Worm (Caenorhabditis elegans): ENCODE data around the gene T23F2.2.

The T23F2.2 gene

DNA sequence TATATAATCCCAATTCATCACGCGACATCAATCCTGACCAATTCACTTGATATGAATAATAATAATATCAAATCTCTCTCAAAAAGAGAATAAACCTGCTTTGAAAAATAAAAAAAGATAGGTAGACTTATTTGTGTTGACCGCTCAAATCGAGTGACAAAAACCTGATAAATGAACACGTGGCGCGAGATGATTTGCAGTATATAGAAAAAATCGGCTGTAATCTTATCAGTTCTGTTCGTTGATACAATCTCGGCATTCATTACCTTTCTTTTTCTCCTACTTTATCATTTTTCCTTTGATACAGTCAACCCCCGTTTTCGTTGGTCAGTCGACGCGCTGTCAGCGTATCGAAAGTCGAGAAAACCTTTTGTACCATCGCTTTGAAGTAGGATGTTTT is 37.7 kb downstream of the T23F2.2 start:
- TF ChIP-seq ceh-45 (GFP tag; IDR thresholded peaks at IDR 0.05) = no peak
- peak; percentile 49 for TF ChIP-seq elt-2 (tag; optimal IDR thresholded peaks at IDR 0.05)

ce11 chrX:5466149-5466548 is 38.9 kb downstream of the T23F2.2 start:
- TF ChIP-seq npax-4 (tag; optimal IDR thresholded peaks at IDR 0.05) (no peak), tbx-2 (tag; optimal IDR thresholded peaks at IDR 0.05) (no peak), unc-3 (GFP tag; conservative IDR thresholded peaks at IDR 0.05) (no peak), unc-3 (tag; optimal IDR thresholded peaks at IDR 0.05) (no peak), unc-42 (tag; optimal IDR thresholded peaks at IDR 0.05) (no peak), pax-1 (tag; optimal IDR thresholded peaks at IDR 0.05) (no peak), ceh-18 (tag; optimal IDR thresholded peaks at IDR 0.05) (no peak), fkh-6 (tag; optimal IDR thresholded peaks at IDR 0.05) (no peak), lin-11 (tag; optimal IDR thresholded peaks at IDR 0.05) (no peak), unc-86 (tag; optimal IDR thresholded peaks at IDR 0.05) (no peak), sox-2 (GFP tag; IDR thresholded peaks at IDR 0.05) (no peak), hlh-30 (tag; optimal IDR thresholded peaks at IDR 0.05; ENCODE audit: insufficient read depth) (no peak)

ce11 chrX:5465631-5466030 is 39.4 kb downstream of the T23F2.2 start:
- no peak for TF ChIP-seq ceh-48 (tag; optimal IDR thresholded peaks at IDR 0.05)
- TF ChIP-seq ceh-9 (tag; optimal IDR thresholded peaks at IDR 0.05) = no peak
- TF ChIP-seq elt-2 (tag; optimal IDR thresholded peaks at IDR 0.05) = peak; percentile 71

- no peak for TF ChIP-seq ceh-48 (tag; optimal IDR thresholded peaks at IDR 0.05)
Measured at ce11 chrX:5460930-5461329, 44.1 kb downstream of the T23F2.2 start, which contains the start of gene ddr-1. Gene ddr-1, plus strand, starts transcription at chrX:5461230.

DNA sequence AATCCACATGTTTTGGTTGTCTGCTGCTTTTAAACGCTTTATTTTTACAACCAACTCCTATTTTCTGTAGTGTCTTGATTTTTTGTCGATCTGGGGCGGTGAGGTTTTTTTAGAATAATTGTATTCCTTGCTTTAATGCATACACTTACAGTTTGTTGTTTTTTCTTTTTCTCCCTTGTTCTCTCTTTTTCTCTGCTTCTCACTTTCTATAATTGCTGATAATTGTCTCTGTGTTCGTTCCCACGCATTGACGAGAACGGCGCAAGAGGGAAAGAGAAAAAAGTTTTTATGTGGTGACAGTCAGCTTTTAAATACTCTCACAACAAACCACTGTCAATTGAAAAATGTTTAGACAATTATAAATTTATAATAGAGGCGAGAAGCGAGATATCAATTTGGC is 46.3 kb downstream of the T23F2.2 start:
- TF ChIP-seq pha-2 (tag; optimal IDR thresholded peaks at IDR 0.05) (no peak), zip-5 (tag; optimal IDR thresholded peaks at IDR 0.05) (no peak), pros-1 (tag; optimal IDR thresholded peaks at IDR 0.05) (no peak), ref-2 (tag; optimal IDR thresholded peaks at IDR 0.05) (no peak), fax-1 (tag; optimal IDR thresholded peaks at IDR 0.05) (no peak), rnt-1 (tag; optimal IDR thresholded peaks at IDR 0.05) (no peak), npax-4 (tag; optimal IDR thresholded peaks at IDR 0.05) (no peak), ceh-19 (GFP tag; optimal IDR thresholded peaks at IDR 0.05) (no peak), C08G9.2 (tag; optimal IDR thresholded peaks at IDR 0.05) (no peak)

ce11 chrX:5458043-5458442 is 47.0 kb downstream of the T23F2.2 start:
- TF ChIP-seq hlh-13 (GFP tag; optimal IDR thresholded peaks at IDR 0.05) = no peak
- TF ChIP-seq ttx-3 (tag; optimal IDR thresholded peaks at IDR 0.05) = no peak
- no peak for TF ChIP-seq ceh-30 (tag; optimal IDR thresholded peaks at IDR 0.05)
- no peak for TF ChIP-seq ceh-9 (tag; optimal IDR thresholded peaks at IDR 0.05)
- no peak for TF ChIP-seq ceh-34 (tag; optimal IDR thresholded peaks at IDR 0.05)
- no peak for TF ChIP-seq tbx-7 (tag; optimal IDR thresholded peaks at IDR 0.05)

ce11 chrX:5457184-5457583 is 47.9 kb downstream of the T23F2.2 start:
- TF ChIP-seq ceh-2 (tag; optimal IDR thresholded peaks at IDR 0.05) (no peak), ref-2 (tag; optimal IDR thresholded peaks at IDR 0.05) (no peak), hlh-6 (tag; optimal IDR thresholded peaks at IDR 0.05) (no peak), ceh-9 (tag; optimal IDR thresholded peaks at IDR 0.05) (no peak), ztf-16 (tag; optimal IDR thresholded peaks at IDR 0.05) (no peak), rnt-1 (tag; optimal IDR thresholded peaks at IDR 0.05) (no peak), lin-11 (tag; optimal IDR thresholded peaks at IDR 0.05) (no peak), ceh-24 (tag; optimal IDR thresholded peaks at IDR 0.05) (no peak), Y22D7AL.16 (tag; optimal IDR thresholded peaks at IDR 0.05) (no peak), sdc-2 (tag; optimal IDR thresholded peaks at IDR 0.05) (no peak), elt-4 (tag; optimal IDR thresholded peaks at IDR 0.05) (no peak), fkh-6 (tag; optimal IDR thresholded peaks at IDR 0.05) (no peak), fax-1 (tag; optimal IDR thresholded peaks at IDR 0.05) (no peak), odd-2 (tag; optimal IDR thresholded peaks at IDR 0.05) (no peak), hlh-8 (tag; optimal IDR thresholded peaks at IDR 0.05) (no peak), F13H6.1 (tag; optimal IDR thresholded peaks at IDR 0.05) (no peak), pha-2 (tag; optimal IDR thresholded peaks at IDR 0.05) (no peak), K02D7.2 (tag; optimal IDR thresholded peaks at IDR 0.05) (no peak), dmd-4 (tag; optimal IDR thresholded peaks at IDR 0.05; ENCODE audit: borderline replicate concordance) (no peak), pat-9 (tag; optimal IDR thresholded peaks at IDR 0.05) (no peak)

All from whole organism, late embryonic.